Fruit fly (Drosophila melanogaster) S2 (cell line): Measurements from ENCODE around the gene Rga.

Experiments used
- CG8478 ChIP-seq: fragments of >200 bp; optimal IDR thresholded peaks from 2 replicates; lab custom pipeline; 2018
- CTCF ChIP-seq, 2 experiments: fragments of >200 bp; optimal IDR thresholded peaks; 2 replicates each; lab custom pipeline; 2018

The Rga gene

dm6 chr3R:5635524-5635923, 22.6 kb upstream of the Rga start, which contains the start of gene CG31546:
Gene CG31546 (minus strand): TSS chr3R:5635624.
- TF ChIP-seq CG8478 (lab: Kevin White, UChicago) (no peak), CTCF (optimal IDR thresholded peaks at IDR 0.05; lab: Kevin White, UChicago) (no peak)

- TF ChIP-seq CG8478 (lab: Kevin White, UChicago), result no peak
Observed at dm6 chr3R:5633437-5633836, 20.5 kb upstream of the Rga start, which contains the start of gene CG12171. Gene CG12171 (plus strand): TSS chr3R:5633627.

DNA sequence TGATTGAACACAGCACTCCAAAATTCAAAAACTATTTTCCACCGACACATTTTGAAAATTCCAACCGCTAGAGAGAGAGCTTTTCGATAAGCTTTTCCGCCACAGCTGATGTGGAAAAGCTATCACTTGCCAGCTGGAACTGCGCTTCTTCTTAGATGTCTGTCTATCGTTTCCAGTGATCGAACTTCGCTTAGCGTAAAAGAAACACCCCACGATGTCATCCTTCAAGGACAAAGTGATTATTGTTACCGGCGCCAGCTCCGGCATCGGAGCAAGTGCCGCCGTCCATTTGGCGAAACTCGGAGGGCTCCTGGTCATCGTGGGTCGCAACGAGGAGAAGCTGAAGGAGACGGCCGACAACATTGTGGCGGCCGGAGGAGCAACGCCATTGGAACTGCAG, 19.3 kb upstream of the Rga start, which contains the start of gene CG31549:
CG31549 (plus strand) TSS at position 11 of the 400 bp plus-strand sequence.
- TF ChIP-seq CTCF (optimal IDR thresholded peaks at IDR 0.05; lab: Kevin White, UChicago) (no peak), CG8478 (lab: Kevin White, UChicago) (no peak)

DNA sequence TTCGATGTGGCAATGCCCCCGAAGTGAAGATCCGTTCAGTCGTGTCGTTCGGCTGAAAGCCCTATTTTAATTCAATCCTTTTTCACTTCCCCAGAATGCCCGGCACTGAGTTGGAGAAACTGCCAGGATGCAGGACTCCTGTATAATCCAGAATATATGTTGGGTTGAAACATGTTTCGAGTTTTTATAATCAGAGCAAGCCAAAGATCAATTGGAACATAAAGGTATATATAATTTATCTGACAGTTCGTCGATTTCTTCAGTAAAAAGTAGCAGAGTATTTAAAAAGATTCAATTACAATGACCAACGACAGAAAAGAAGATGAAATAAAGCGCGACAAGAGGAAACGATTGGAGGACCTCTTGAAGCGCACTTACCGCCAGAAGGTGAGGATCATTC, 14.6 kb upstream of the Rga start, which contains the start of gene CG31551:
CG31551 (plus strand) TSS at position 301 of the 400 bp plus-strand sequence.
- TF ChIP-seq CG8478 (lab: Kevin White, UChicago), result no peak
- TF ChIP-seq CTCF (optimal IDR thresholded peaks at IDR 0.05; lab: Kevin White, UChicago), result no peak

- peak; percentile 47 to 55 for TF ChIP-seq CTCF (optimal IDR thresholded peaks at IDR 0.05; lab: Kevin White, UChicago)
- TF ChIP-seq CG8478 (lab: Kevin White, UChicago), result no peak
Observed at dm6 chr3R:5624115-5624878, 11.4 kb upstream of the Rga start, which contains the start of the genes Dph4, Spec2 and RpL13A. Gene Dph4 (minus strand): TSS chr3R:5624125. Gene Spec2 (minus strand): TSS chr3R:5624125. Gene RpL13A (plus strand): TSS chr3R:5624474.

DNA sequence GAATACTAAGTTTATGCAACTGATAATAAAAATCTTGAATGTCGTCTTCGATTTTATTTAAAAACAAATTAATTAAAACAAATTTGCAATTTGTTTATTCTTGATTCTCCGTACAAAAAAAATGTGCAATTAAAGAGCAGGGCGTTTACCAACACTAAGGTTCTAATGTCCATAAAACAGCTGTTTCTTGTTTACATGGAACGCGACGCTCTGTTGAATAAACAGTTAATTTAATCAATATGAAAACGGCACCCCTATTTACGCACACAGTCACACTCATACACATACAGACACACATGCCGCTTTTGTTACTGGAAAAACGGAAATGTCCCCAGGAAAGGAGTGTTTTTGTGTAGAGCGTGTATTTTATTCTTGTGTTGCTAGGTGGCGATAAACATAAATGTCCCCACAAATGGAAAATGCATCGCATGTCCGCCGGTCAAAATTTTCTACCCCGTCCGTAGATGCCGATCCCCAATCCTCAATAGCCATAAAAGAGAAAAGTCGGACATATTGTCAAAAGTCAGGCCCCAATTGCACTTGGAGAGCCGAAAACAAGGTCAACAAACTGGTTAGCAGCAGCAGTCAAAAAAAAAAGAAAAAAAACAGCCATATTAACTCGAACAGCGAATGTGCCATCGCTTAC, 10.2 kb upstream of the Rga start:
- TF ChIP-seq CTCF (optimal IDR thresholded peaks at IDR 0.05; lab: Kevin White, UChicago), result no peak
- TF ChIP-seq CG8478 (lab: Kevin White, UChicago), result no peak

dm6 chr3R:5622406-5622752, 9.5 kb upstream of the Rga start:
- TF ChIP-seq CTCF (optimal IDR thresholded peaks at IDR 0.05; lab: Kevin White, UChicago) (no peak), CG8478 (lab: Kevin White, UChicago) (no peak)

DNA sequence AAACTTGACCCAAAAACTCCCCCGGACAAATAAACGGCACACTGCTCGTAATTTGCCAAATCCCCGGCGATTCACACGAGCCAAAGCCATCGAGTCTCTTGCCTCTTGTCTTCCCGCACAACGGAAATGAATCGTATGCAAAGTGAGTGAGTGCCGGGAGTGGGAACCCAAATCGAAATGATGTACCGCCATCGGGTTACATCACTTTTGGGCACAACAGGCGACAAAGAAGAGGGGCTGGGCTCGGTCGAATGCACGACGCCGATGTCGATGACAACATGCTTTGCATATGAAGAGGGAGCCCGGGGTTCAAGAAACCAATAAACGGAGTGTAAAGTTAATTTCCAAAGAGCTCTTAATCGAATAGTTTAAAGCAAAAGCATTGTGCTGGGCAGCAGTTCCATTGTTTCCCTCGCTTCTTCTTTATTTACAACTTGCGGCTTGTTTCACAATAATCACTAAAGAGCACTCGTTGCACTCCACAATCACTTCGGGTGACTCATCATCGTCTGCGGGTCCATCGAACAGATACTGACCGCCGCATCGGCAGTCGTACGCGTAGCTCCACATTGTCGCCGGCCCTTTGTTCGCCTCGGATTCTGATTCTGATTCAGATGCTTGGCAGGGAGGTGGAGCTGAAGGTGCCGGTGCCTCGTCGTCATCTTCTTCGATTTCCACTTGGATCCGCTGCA, 8.9 kb upstream of the Rga start:
- TF ChIP-seq CG8478 (lab: Kevin White, UChicago), result no peak
- no peak for TF ChIP-seq CTCF (optimal IDR thresholded peaks at IDR 0.05; lab: Kevin White, UChicago)

DNA sequence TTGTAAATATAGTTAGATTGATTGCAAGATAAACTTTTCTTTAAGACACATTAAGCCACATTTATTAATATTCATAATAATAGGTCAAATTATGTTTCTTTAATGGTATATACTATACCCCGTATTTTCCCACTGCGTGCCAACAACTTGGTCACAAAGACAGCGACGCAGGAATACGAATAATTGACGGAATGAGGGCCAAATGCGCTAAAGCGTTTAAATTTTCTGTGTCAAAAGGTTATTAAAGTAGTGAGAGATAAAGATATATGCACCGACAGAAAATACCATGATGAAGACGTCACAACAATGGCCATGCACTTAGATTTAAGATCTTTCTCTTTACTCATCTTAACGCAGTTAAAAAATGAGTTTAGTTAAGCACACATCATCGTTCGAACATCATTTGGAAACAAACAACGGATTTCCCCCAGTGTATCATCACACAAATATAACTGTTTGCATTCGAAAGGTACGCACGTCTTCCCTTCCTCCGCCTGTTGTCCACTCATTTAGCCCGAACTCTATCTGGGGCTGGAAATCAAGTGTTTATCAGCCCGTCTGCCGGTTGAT, 7.6 kb upstream of the Rga start:
- TF ChIP-seq CG8478 (lab: Kevin White, UChicago), result no peak

DNA sequence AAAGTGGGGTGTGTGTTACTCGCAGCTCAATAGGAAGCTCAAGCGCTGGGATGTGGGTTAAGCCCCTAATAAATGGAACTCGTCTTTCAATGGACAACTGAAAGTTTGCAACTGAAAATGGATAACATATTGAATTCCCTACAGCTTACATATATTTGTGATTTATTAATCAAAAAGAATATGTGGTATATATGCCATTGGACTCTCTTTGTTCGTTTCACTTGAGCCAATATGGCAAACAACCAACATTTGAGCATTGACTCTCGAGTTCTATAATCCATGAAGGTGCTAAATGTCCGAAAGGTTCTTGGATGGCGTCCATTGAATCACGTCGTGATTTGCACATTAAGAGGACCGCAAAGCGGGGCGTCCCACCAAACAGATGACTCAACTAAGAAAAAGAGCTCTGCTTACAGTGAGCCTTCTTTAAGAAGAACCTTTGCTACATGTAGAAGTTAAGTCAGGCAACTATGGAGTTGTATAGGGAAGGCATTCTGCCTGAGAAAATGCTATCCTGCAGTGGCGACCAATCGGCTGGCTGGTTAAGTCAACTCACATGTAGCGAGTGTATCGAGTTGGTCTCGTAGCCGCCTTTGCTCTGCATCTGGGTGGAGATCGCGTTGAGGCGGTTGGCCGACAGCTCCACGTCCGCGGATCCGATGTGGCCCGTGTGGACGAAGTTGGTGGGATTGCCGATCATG, 5.2 kb upstream of the Rga start:
- TF ChIP-seq CG8478 (lab: Kevin White, UChicago) (no peak), CTCF (optimal IDR thresholded peaks at IDR 0.05; lab: Kevin White, UChicago) (no peak)

DNA sequence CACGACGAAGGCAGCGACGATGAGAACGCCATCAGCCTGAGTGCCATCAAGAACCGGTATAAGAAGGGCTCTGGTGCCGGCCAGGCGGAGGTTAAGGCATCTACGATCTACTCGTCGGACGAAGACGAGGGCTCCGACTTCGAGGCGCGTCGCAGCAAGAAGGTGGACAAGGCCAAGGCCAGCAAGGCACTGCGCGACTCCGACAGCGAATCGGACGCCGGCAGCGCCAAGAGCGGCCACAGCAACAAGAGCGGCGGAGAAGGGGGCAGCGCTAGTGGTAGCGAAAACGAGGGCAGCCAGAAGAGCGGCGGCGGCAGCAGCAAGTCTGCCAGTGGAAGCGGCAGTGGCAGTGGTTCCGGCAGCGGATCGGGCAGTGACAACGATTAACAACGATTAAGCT, 2.6 kb upstream of the Rga start:
- TF ChIP-seq CG8478 (lab: Kevin White, UChicago) (no peak), CTCF (optimal IDR thresholded peaks at IDR 0.05; lab: Kevin White, UChicago) (no peak)

- TF ChIP-seq CTCF (optimal IDR thresholded peaks at IDR 0.05; lab: Kevin White, UChicago), result no peak
- TF ChIP-seq CG8478 (lab: Kevin White, UChicago), result no peak
Observed at dm6 chr3R:5613114-5613443, 167 bp upstream of the Rga start, which contains the start of gene Atu. Gene Atu (plus strand): TSS chr3R:5613358.

DNA sequence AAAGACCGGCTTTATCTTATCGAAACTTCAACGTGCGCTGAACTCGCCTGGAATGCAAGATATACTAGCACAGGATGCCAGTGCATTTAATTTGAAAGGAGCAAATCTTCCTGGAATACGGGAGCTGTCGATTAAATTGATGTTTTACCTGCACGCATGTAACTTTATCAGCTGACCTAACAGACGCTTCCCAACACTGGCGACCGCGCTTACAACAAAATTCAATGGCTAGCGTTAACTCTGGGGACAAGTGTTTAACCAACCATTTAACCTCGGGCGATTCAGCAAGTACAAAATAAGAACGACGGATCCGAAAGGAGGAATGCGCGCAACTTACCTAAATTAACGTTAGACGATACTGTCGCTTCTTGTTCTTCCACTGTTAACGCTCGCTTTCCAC, 1.2 kb downstream of the Rga start:
- no peak for TF ChIP-seq CG8478 (lab: Kevin White, UChicago)
- peak in 1 of 2 experiments; percentile 42 for TF ChIP-seq CTCF (optimal IDR thresholded peaks at IDR 0.05; lab: Kevin White, UChicago)

dm6 chr3R:5611167-5611566, 1.7 kb downstream of the Rga start:
- TF ChIP-seq CG8478 (lab: Kevin White, UChicago) (no peak), CTCF (optimal IDR thresholded peaks at IDR 0.05; lab: Kevin White, UChicago) (no peak)
